Worm (Caenorhabditis elegans) whole organism, young adult: ENCODE results near the gene rpn-5.

ENCODE experiments used
- B0019.2 ChIP-seq: fragments of 200-800 bp; sonication (Bioruptor generic); conservative IDR thresholded peaks from 2 replicates; pipeline ENCODE4 v1.3.6; 2022; ENCODE audit warnings: missing genetic modification reagents, missing genetic modification characterization, missing compliant biosample characterization
- B0035.1 ChIP-seq: sonication (generic microtip); optimal IDR thresholded peaks from 2 replicates; lab custom pipeline; 2016; ENCODE audit warnings: missing genetic modification characterization, mild to moderate bottlenecking, missing compliant biosample characterization, missing genotype, missing genetic modification reagents
- F22D6.2 ChIP-seq: sonication (generic microtip); optimal IDR thresholded peaks from 2 replicates; lab custom pipeline; 2016; ENCODE audit warnings: mild to moderate bottlenecking, missing genetic modification characterization, missing compliant biosample characterization
- F23B12.7 ChIP-seq: sonication (generic microtip); optimal IDR thresholded peaks from 2 replicates; lab custom pipeline; 2017; ENCODE audit warnings: missing genetic modification characterization, mild to moderate bottlenecking, missing compliant biosample characterization, antibody characterized with exemption, moderate library complexity; ENCODE audit not compliant: insufficient read depth
- T07F8.4 ChIP-seq: sonication (generic microtip); optimal IDR thresholded peaks from 2 replicates; lab custom pipeline; 2016; ENCODE audit warnings: mild to moderate bottlenecking, missing genetic modification characterization, moderate library complexity, missing compliant biosample characterization
- Y53F4B.3 ChIP-seq: fragments of 200-800 bp; sonication (Bioruptor generic); IDR thresholded peaks from 2 replicates; pipeline ENCODE4 v1.3.6; 2022; ENCODE audit warnings: missing genetic modification reagents, missing genetic modification characterization, missing compliant biosample characterization
- Y67H2A.10 ChIP-seq: fragments of 200-800 bp; sonication (Bioruptor generic); conservative IDR thresholded peaks from 2 replicates; pipeline ENCODE4 v1.3.6; 2022; ENCODE audit warnings: missing genetic modification reagents, missing genetic modification characterization, missing compliant biosample characterization
- Y79H2A.3 ChIP-seq: fragments of 200-800 bp; sonication (Bioruptor generic); conservative IDR thresholded peaks from 2 replicates; pipeline ENCODE4 v1.3.6; 2022; ENCODE audit warnings: missing genetic modification reagents, missing genetic modification characterization, missing compliant biosample characterization
- aptf-2 ChIP-seq: fragments of 200-800 bp; sonication (Bioruptor generic); conservative IDR thresholded peaks from 2 replicates; pipeline ENCODE4 v1.3.6; 2022; ENCODE audit warnings: missing genetic modification reagents, missing genetic modification characterization, missing compliant biosample characterization
- attf-3 ChIP-seq: fragments of 200-800 bp; sonication (Bioruptor generic); conservative IDR thresholded peaks from 2 replicates; pipeline ENCODE4 v1.3.6; 2022; ENCODE audit warnings: missing genetic modification reagents, missing genetic modification characterization, missing compliant biosample characterization
- attf-6 ChIP-seq: fragments of 200-800 bp; sonication (Bioruptor generic); IDR thresholded peaks from 2 replicates; pipeline ENCODE4 v1.3.6; 2022; ENCODE audit warnings: missing genetic modification reagents, missing genetic modification characterization, missing compliant biosample characterization
- ceh-27 ChIP-seq: fragments of 200-800 bp; sonication (Bioruptor generic); optimal IDR thresholded peaks from 2 replicates; lab custom pipeline; 2018; ENCODE audit warnings: mild to moderate bottlenecking, missing genetic modification characterization, moderate library complexity, missing compliant biosample characterization
- ceh-91 ChIP-seq: fragments of 200-800 bp; sonication (Bioruptor generic); IDR thresholded peaks from 2 replicates; pipeline ENCODE4 v1.3.6; 2022; ENCODE audit warnings: missing genetic modification reagents, missing genetic modification characterization, missing compliant biosample characterization
- chd-7 ChIP-seq: sonication (generic microtip); optimal IDR thresholded peaks from 2 replicates; lab custom pipeline; 2016; ENCODE audit warnings: mild to moderate bottlenecking, missing genetic modification characterization, moderate library complexity, missing compliant biosample characterization
- die-1 ChIP-seq: sonication (generic microtip); optimal IDR thresholded peaks from 2 replicates; lab custom pipeline; 2016; ENCODE audit warnings: missing genotype, mild to moderate bottlenecking, missing genetic modification characterization, missing compliant biosample characterization
- dox-1 ChIP-seq: fragments of 200-800 bp; sonication (Bioruptor generic); IDR thresholded peaks from 2 replicates; pipeline ENCODE4 v1.3.6; 2022; ENCODE audit warnings: missing genetic modification reagents, missing genetic modification characterization, missing compliant biosample characterization
- ets-4 ChIP-seq: fragments of 200-800 bp; sonication (Bioruptor generic); optimal IDR thresholded peaks from 2 replicates; lab custom pipeline; 2018; ENCODE audit warnings: mild to moderate bottlenecking, missing genetic modification characterization, missing compliant biosample characterization
- him-1 ChIP-seq: sonication (generic microtip); optimal IDR thresholded peaks from 2 replicates; lab custom pipeline; 2016; ENCODE audit warnings: missing genotype, missing genetic modification reagents, missing genetic modification characterization, missing compliant biosample characterization
- hlh-12 ChIP-seq: sonication (generic microtip); optimal IDR thresholded peaks from 2 replicates; lab custom pipeline; 2016; ENCODE audit warnings: missing genetic modification characterization, missing compliant biosample characterization
- lin-40 ChIP-seq: sonication (generic microtip); optimal IDR thresholded peaks from 2 replicates; lab custom pipeline; 2016; ENCODE audit warnings: missing genetic modification characterization, mild to moderate bottlenecking, missing compliant biosample characterization, missing genotype, missing genetic modification reagents
- lir-1 ChIP-seq: fragments of 200-800 bp; sonication (Bioruptor generic); conservative IDR thresholded peaks from 2 replicates; pipeline ENCODE4 v1.3.6; 2022; ENCODE audit warnings: missing genetic modification reagents, missing genetic modification characterization, missing compliant biosample characterization
- madf-10 ChIP-seq: sonication (generic microtip); optimal IDR thresholded peaks from 2 replicates; lab custom pipeline; 2016; ENCODE audit warnings: mild to moderate bottlenecking, missing genetic modification characterization, missing compliant biosample characterization
- nfya-1 ChIP-seq: sonication (generic microtip); optimal IDR thresholded peaks from 2 replicates; lab custom pipeline; 2017; ENCODE audit warnings: antibody characterized with exemption, missing compliant biosample characterization, missing genetic modification characterization, borderline replicate concordance; ENCODE audit not compliant: insufficient read depth
- nhr-90 ChIP-seq: sonication (generic microtip); optimal IDR thresholded peaks from 2 replicates; lab custom pipeline; 2016; ENCODE audit warnings: missing genotype, mild to moderate bottlenecking, missing genetic modification characterization, missing compliant biosample characterization
- pbrm-1 ChIP-seq: fragments of 200-800 bp; sonication (Bioruptor generic); IDR thresholded peaks from 2 replicates; pipeline ENCODE4 v1.3.6; 2022; ENCODE audit warnings: missing genetic modification reagents, missing genetic modification characterization, missing compliant biosample characterization
- snpc-3.4 ChIP-seq: sonication (generic microtip); optimal IDR thresholded peaks from 2 replicates; lab custom pipeline; 2017; ENCODE audit warnings: missing genetic modification characterization, mild to moderate bottlenecking, missing compliant biosample characterization, antibody characterized with exemption, moderate library complexity, missing genotype, missing genetic modification reagents
- tbp1 ChIP-seq: fragments of 200-800 bp; sonication (Bioruptor generic); optimal IDR thresholded peaks from 2 replicates; lab custom pipeline; 2018; ENCODE audit warnings: mild to moderate bottlenecking, missing genetic modification characterization, missing compliant biosample characterization
- tbx-9 ChIP-seq: sonication (generic microtip); optimal IDR thresholded peaks from 2 replicates; lab custom pipeline; 2016; ENCODE audit warnings: borderline replicate concordance, missing genetic modification characterization, inconsistent platforms, missing compliant biosample characterization
- tlf-1 ChIP-seq: fragments of 200-800 bp; sonication (Bioruptor generic); optimal IDR thresholded peaks from 2 replicates; lab custom pipeline; 2018; ENCODE audit warnings: mild to moderate bottlenecking, missing genetic modification characterization, missing compliant biosample characterization
- xnd-1 ChIP-seq: sonication (generic microtip); optimal IDR thresholded peaks from 2 replicates; lab custom pipeline; 2016; ENCODE audit warnings: missing genotype, missing genetic modification reagents, missing genetic modification characterization, missing compliant biosample characterization
- zim-3 ChIP-seq: sonication (generic microtip); optimal IDR thresholded peaks from 2 replicates; lab custom pipeline; 2017; ENCODE audit warnings: mild to moderate bottlenecking, missing genetic modification characterization, moderate library complexity, missing compliant biosample characterization
- ztf-22 ChIP-seq: fragments of 200-800 bp; sonication (Bioruptor generic); optimal IDR thresholded peaks from 2 replicates; lab custom pipeline; 2018; ENCODE audit warnings: mild to moderate bottlenecking, missing genetic modification characterization, moderate library complexity, missing compliant biosample characterization
- ztf-25 ChIP-seq: fragments of 200-800 bp; sonication (Bioruptor generic); IDR thresholded peaks from 2 replicates; pipeline ENCODE4 v1.3.6; 2022; ENCODE audit warnings: missing genetic modification reagents, missing genetic modification characterization, missing compliant biosample characterization

The rpn-5 gene

ce11 chrII:4661278-4661677 is 36.9 kb downstream of the rpn-5 start, which contains the start of gene T05A7.13:
T05A7.13 (minus strand) TSS chrII:4661378.
- TF ChIP-seq Y67H2A.10 (no peak), tbp1 (GFP tag; lab: Kevin White, UChicago) (no peak), ceh-27 (GFP tag; lab: Kevin White, UChicago) (no peak), xnd-1 (no peak), tbx-9 (no peak), B0019.2 (GFP tag; lab: Robert Waterston, UW) (no peak), dox-1 (GFP tag; lab: Robert Waterston, UW) (no peak), lir-1 (GFP tag; lab: Robert Waterston, UW) (no peak), F22D6.2 (tag; lab: Kevin White, UChicago) (no peak), snpc-3.4 (tag; lab: Kevin White, UChicago) (no peak), lin-40 (tag; lab: Kevin White, UChicago) (no peak), Y79H2A.3 (no peak), pbrm-1 (GFP tag; lab: Robert Waterston, UW) (no peak), T07F8.4 (tag; lab: Kevin White, UChicago) (no peak)

- TF ChIP-seq hlh-12 (tag; lab: Kevin White, UChicago) = no peak
Measured at ce11 chrII:4658245-4658644, 40.0 kb downstream of the rpn-5 start.

ce11 chrII:4657370-4657769 is 40.9 kb downstream of the rpn-5 start:
- TF ChIP-seq tlf-1 (GFP tag; lab: Kevin White, UChicago) (no peak), ets-4 (GFP tag; lab: Kevin White, UChicago) (no peak), F23B12.7 (no peak), aptf-2 (GFP tag; lab: Robert Waterston, UW) (no peak), snpc-3.4 (tag; lab: Kevin White, UChicago) (no peak), attf-6 (no peak), pbrm-1 (GFP tag; lab: Robert Waterston, UW) (no peak), attf-3 (GFP tag; lab: Robert Waterston, UW) (no peak), nfya-1 (tag; lab: Kevin White, UChicago) (no peak), ztf-22 (GFP tag; lab: Kevin White, UChicago) (no peak), Y53F4B.3 (no peak), ztf-25 (GFP tag; lab: Robert Waterston, UW) (no peak), lir-1 (GFP tag; lab: Robert Waterston, UW) (no peak), nhr-90 (tag; lab: Kevin White, UChicago) (no peak), zim-3 (no peak), die-1 (tag; lab: Kevin White, UChicago) (no peak)

ce11 chrII:4655834-4656233 is 42.4 kb downstream of the rpn-5 start, which contains the start of gene fut-6:
fut-6 (minus strand) TSS chrII:4655934.
- TF ChIP-seq chd-7 (no peak), B0035.1 (tag; lab: Kevin White, UChicago) (no peak), madf-10 (tag; lab: Kevin White, UChicago) (no peak), him-1 (tag; lab: Kevin White, UChicago) (no peak), ceh-91 (GFP tag; lab: Robert Waterston, UW) (no peak)
